Worm (Caenorhabditis elegans) whole organism, early embryonic: Measurements from ENCODE around the gene F17E9.18.

Source experiments
- B0310.2 ChIP-seq: sonication (generic microtip); optimal IDR thresholded peaks from 2 replicates; lab custom pipeline; 2016; ENCODE audit warnings: mild to moderate bottlenecking, missing genetic modification characterization, missing compliant biosample characterization
- F13C5.2 ChIP-seq: sonication (generic microtip); optimal IDR thresholded peaks from 2 replicates; lab custom pipeline; 2017; ENCODE audit warnings: mild to moderate bottlenecking, missing genetic modification characterization, inconsistent platforms, missing compliant biosample characterization
- aly-1 ChIP-seq: sonication (generic microtip); optimal IDR thresholded peaks from 2 replicates; lab custom pipeline; 2016; ENCODE audit warnings: missing genetic modification characterization, missing compliant biosample characterization
- ama-1 ChIP-seq: fragments of 150-350 bp; optimal IDR thresholded peaks from 2 replicates; lab custom pipeline; 2014
- ceh-36 ChIP-seq: sonication (generic microtip); optimal IDR thresholded peaks from 2 replicates; lab custom pipeline; 2016; ENCODE audit warnings: missing genetic modification characterization, inconsistent platforms, missing compliant biosample characterization
- hmbx-1 ChIP-seq: sonication (generic microtip); optimal IDR thresholded peaks from 2 replicates; lab custom pipeline; 2016; ENCODE audit warnings: mild to moderate bottlenecking, missing genetic modification characterization, missing compliant biosample characterization

DNA sequence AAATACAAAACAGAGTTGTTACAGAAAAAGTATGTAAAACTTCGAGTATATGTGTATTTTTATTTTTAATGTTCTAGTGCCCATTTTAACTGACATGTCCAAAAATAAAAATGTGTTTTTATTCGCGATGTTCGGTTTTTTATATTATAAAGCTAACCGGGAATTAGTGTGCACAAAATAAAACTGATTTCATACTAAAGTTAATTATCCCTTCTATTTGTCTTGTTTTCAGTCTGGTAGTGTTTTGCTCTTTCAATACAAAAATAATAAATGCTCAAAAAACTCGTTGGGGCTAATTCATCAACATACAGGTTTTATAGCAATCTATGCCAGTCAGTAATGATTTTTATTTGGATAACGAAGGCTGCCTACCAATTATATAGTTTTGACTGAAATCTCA lies 37.8 kb upstream of the F17E9.18 start:
- TF ChIP-seq B0310.2 (no peak), aly-1 (tag; lab: Kevin White, UChicago) (no peak), ama-1 (lab: Kevin White, UChicago) (no peak), ceh-36 (no peak), F13C5.2 (no peak), hmbx-1 (no peak)
